Fruit fly (Drosophila melanogaster): ENCODE results near the gene CG31642.

The CG31642 gene

DNA sequence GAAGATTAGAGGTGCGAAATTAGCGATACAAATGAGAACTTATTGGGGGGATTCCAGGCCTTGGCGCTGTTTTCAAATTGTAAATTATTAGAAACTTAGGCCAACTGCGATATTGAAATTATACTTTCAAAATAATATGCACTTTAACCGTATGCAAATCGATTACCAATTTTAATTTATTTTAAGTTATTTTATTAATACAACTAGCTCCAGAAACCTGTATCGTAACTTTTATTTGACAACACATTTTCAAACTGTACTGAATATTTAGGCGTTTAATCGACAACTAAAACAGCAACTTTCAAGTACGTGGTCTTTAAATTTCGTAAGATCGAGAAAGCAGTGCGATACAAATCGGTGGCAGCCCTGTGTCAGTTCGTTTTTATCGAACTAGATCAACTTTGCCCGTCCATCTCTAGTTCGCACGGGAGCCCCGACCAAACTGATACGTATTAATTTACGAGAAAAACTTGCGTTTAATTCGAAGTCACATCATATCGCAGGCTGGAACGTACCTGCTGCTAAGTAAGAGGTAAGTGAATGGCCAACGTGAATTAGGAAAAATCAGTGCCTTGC lies 47.6 kb upstream of the CG31642 start, which contains the start of the genes CG9154 and Kr-h2 (continued):
- peak; percentile 47 for TF ChIP-seq CG7839 (tag; optimal IDR thresholded peaks at IDR 0.05)
- peak; percentile 57; the same call in 1 of the 2 replicates for TF ChIP-seq inv (GFP tag; IDR thresholded peaks at IDR 0.05; ENCODE audit: partially characterized antibody)
- no peak for TF ChIP-seq esg (GFP tag; conservative IDR thresholded peaks at IDR 0.05)
- TF ChIP-seq B-H2 (GFP tag; optimal IDR thresholded peaks at IDR 0.05) = peak; percentile 48
- no peak for TF ChIP-seq CG12744 (GFP tag; optimal IDR thresholded peaks at IDR 0.05)
- no peak for TF ChIP-seq CG6175 (GFP tag; IDR thresholded peaks at IDR 0.05)
- TF ChIP-seq ssp (GFP tag; IDR thresholded peaks at IDR 0.05) = 0 out of 2 replicates have a peak, but pooled peaks have one; percentile 18
- peak; percentile 14 for TF ChIP-seq CG9609 (GFP tag; optimal IDR thresholded peaks at IDR 0.05)
- peak; percentile 11 for TF ChIP-seq CG17802 (tag; optimal IDR thresholded peaks at IDR 0.05)
- peak in 1 of 2 experiments; percentile 18 for TF ChIP-seq Pdp1 (GFP tag; optimal IDR thresholded peaks at IDR 0.05)
- TF ChIP-seq PHDP (tag; optimal IDR thresholded peaks at IDR 0.05) = peak; percentile 29
- TF ChIP-seq zen2 (GFP tag; IDR thresholded peaks at IDR 0.05; ENCODE audit: partially characterized antibody) = peak; percentile 39; the same call in 1 of the 3 replicates
- peak; percentile 33 for TF ChIP-seq CG15269 (tag; optimal IDR thresholded peaks at IDR 0.05)
- peak; percentile 68 for TF ChIP-seq nerfin-2 (GFP tag; IDR thresholded peaks at IDR 0.05; ENCODE audit: partially characterized antibody)
- no peak for TF ChIP-seq az2 (GFP tag; optimal IDR thresholded peaks at IDR 0.05)
- peak; percentile 42 for TF ChIP-seq CG17186 (GFP tag; optimal IDR thresholded peaks at IDR 0.05)
- peak; percentile 56 for TF ChIP-seq CG1603 (tag; optimal IDR thresholded peaks at IDR 0.05)
- TF ChIP-seq zen (tag; optimal IDR thresholded peaks at IDR 0.05) = peak; percentile 34
- TF ChIP-seq CG4424 (GFP tag; optimal IDR thresholded peaks at IDR 0.05) = peak; percentile 23
- TF ChIP-seq Scr (GFP tag; IDR thresholded peaks at IDR 0.05; ENCODE audit: partially characterized antibody) = peak; percentile 61
- peak; percentile 51 for TF ChIP-seq CG13775 (GFP tag; optimal IDR thresholded peaks at IDR 0.05)
- peak; percentile 24 for TF ChIP-seq CG4328 (GFP tag; optimal IDR thresholded peaks at IDR 0.05)
- peak; percentile 4 for TF ChIP-seq fu2 (GFP tag; optimal IDR thresholded peaks at IDR 0.05)

DNA sequence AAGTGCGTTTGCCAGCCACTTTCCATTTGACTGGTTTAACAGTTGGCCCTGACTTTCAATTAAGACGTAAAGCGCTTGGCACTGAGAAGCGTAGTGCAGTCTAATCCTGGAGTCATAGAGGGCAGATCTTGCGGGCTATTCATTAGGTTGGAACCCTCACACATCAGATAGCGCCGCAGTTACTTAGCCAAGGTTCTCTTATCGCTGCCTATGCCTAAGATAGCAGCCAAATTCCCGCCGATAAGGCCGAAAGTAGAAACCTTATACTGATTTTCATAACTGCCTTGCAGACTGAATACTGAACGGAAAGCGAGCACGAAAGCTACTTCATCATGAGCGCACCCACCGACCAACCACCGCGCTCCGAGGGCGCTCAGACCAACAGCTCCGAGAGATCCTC lies 46.2 kb upstream of the CG31642 start:
- TF ChIP-seq CG10543 (GFP tag; optimal IDR thresholded peaks at IDR 0.05) = peak; percentile 32
- peak; percentile 61 for TF ChIP-seq grn (GFP tag; optimal IDR thresholded peaks at IDR 0.05)
- peak; percentile 74 for TF ChIP-seq sd (tag; optimal IDR thresholded peaks at IDR 0.05)
- peak; percentile 8 for TF ChIP-seq sug (tag; optimal IDR thresholded peaks at IDR 0.05)
- no peak for TF ChIP-seq caup (GFP tag; optimal IDR thresholded peaks at IDR 0.05; ENCODE audit: severe bottlenecking)
- TF ChIP-seq GATAe (GFP tag; conservative IDR thresholded peaks at IDR 0.05) = peak; percentile 76
- no peak for TF ChIP-seq da (GFP tag; optimal IDR thresholded peaks at IDR 0.05)
- peak; percentile 33 for TF ChIP-seq Ets65A (GFP tag)
- peak; percentile 38 for TF ChIP-seq exex (tag; optimal IDR thresholded peaks at IDR 0.05)
- TF ChIP-seq Med (GFP tag) = peak; percentile 62

DNA sequence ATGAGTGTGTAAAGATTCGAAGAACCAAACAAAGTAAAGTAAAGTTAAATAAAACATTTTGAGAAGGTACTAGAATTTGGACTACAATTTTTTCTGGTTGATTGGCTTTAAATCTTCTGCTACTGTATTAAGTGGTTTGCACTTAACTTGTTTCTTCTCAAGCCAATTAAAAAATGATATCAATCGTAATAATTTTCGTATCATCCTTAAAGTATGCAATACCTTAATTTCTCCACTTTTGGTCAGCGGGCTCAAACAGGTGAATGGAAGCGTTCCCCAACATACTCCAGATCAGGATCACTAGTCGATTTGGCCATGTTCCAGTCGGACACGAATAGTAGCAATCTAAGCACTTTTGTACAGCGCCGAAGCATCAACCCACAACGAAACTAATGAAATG lies 44.4 kb upstream of the CG31642 start:
- no peak for TF ChIP-seq CrebB (tag; optimal IDR thresholded peaks at IDR 0.05)
- TF ChIP-seq Vsx1 (GFP tag; optimal IDR thresholded peaks at IDR 0.05) = peak; percentile 87
- peak; percentile 52 for TF ChIP-seq exex (tag; optimal IDR thresholded peaks at IDR 0.05)
- TF ChIP-seq crp (GFP tag; optimal IDR thresholded peaks at IDR 0.05) = no peak
- no peak for TF ChIP-seq CG5245 (GFP tag; optimal IDR thresholded peaks at IDR 0.05)
- TF ChIP-seq grn (GFP tag; optimal IDR thresholded peaks at IDR 0.05) = peak; percentile 69
- no peak for TF ChIP-seq ssp (GFP tag; IDR thresholded peaks at IDR 0.05)

Measured in whole organism, embryonic.